Fruit fly (Drosophila melanogaster) whole organism, embryonic: ENCODE measurements around the gene CG10338.

Source experiments
- Awh ChIP-seq: fragments of 200-800 bp; sonication (Bioruptor generic); IDR thresholded peaks from 2 replicates; pipeline ENCODE4, ENCODE4 v1.3.6; 2022; ENCODE audit warnings: missing biosample characterization, missing genetic modification characterization
- BtbVII ChIP-seq: fragments of 200-800 bp; sonication (Bioruptor generic); optimal IDR thresholded peaks from 3 replicates; lab custom pipeline; 2017; ENCODE audit warnings: missing biosample characterization, mild to moderate bottlenecking, missing genetic modification characterization
- CG10654 ChIP-seq: fragments of 200-800 bp; sonication (Bioruptor generic); optimal IDR thresholded peaks from 2 replicates; lab custom pipeline; 2016; ENCODE audit warnings: missing biosample characterization, missing genetic modification characterization
- CG11398 ChIP-seq: fragments of 200-800 bp; sonication (Bioruptor generic); optimal IDR thresholded peaks from 2 replicates; lab custom pipeline; 2016; ENCODE audit warnings: missing biosample characterization, missing genetic modification characterization
- CG11696 ChIP-seq: fragments of 200-800 bp; sonication (Bioruptor generic); IDR thresholded peaks from 2 replicates; pipeline ENCODE4 v1.3.6; 2022; ENCODE audit warnings: missing biosample characterization, missing genetic modification characterization
- CG14014 ChIP-seq: fragments of 200-800 bp; sonication (Bioruptor generic); IDR thresholded peaks from 2 replicates; pipeline ENCODE4 v1.3.6; 2022; ENCODE audit warnings: missing biosample characterization, missing genetic modification characterization
- CG14441 ChIP-seq: fragments of 200-800 bp; sonication (Bioruptor generic); IDR thresholded peaks from 2 replicates; pipeline ENCODE4 v1.3.6; 2022; ENCODE audit warnings: missing biosample characterization, missing genetic modification characterization
- CG15011 ChIP-seq: fragments of 200-800 bp; sonication (Bioruptor generic); optimal IDR thresholded peaks from 3 replicates; lab custom pipeline; 2018; ENCODE audit warnings: missing biosample characterization, mild to moderate bottlenecking, missing genetic modification characterization
- CG15269 ChIP-seq: fragments of 200-800 bp; sonication (Bioruptor generic); optimal IDR thresholded peaks from 2 replicates; lab custom pipeline; 2018; ENCODE audit warnings: missing biosample characterization, mild to moderate bottlenecking, missing genetic modification characterization, moderate library complexity
- CG16815 ChIP-seq: fragments of 200-800 bp; sonication (Bioruptor generic); optimal IDR thresholded peaks from 3 replicates; lab custom pipeline; 2017; ENCODE audit warnings: missing biosample characterization, mild to moderate bottlenecking, missing genetic modification characterization
- CG17802 ChIP-seq: fragments of 200-800 bp; sonication (Bioruptor generic); optimal IDR thresholded peaks from 2 replicates; lab custom pipeline; 2018; ENCODE audit warnings: missing biosample characterization, mild to moderate bottlenecking, missing genetic modification characterization, moderate library complexity
- CG17912 ChIP-seq: fragments of 200-800 bp; sonication (Bioruptor generic); optimal IDR thresholded peaks from 2 replicates; lab custom pipeline; 2018; ENCODE audit warnings: missing biosample characterization, mild to moderate bottlenecking, missing genetic modification characterization
- CG2678 ChIP-seq: fragments of 200-800 bp; sonication (Bioruptor generic); optimal IDR thresholded peaks from 3 replicates; lab custom pipeline; 2019; ENCODE audit warnings: missing biosample characterization, mild to moderate bottlenecking, missing genetic modification characterization, moderate library complexity
- CG31388 ChIP-seq: fragments of 200-800 bp; sonication (Bioruptor generic); optimal IDR thresholded peaks from 2 replicates; lab custom pipeline; 2016; ENCODE audit warnings: missing biosample characterization, missing genetic modification characterization
- CG31441 ChIP-seq: fragments of 200-800 bp; sonication (Bioruptor generic); IDR thresholded peaks from 2 replicates; pipeline ENCODE4 v1.3.6; 2022; ENCODE audit warnings: missing biosample characterization, missing genetic modification characterization
- CG4424 ChIP-seq: fragments of 200-800 bp; sonication (Bioruptor generic); optimal IDR thresholded peaks from 3 replicates; lab custom pipeline; 2016; ENCODE audit warnings: missing biosample characterization, missing genetic modification characterization
- CG4820 ChIP-seq: fragments of 200-800 bp; sonication (Bioruptor generic); optimal IDR thresholded peaks from 3 replicates; lab custom pipeline; 2016; ENCODE audit warnings: missing biosample characterization, missing genetic modification characterization
- CG5245 ChIP-seq: fragments of 200-800 bp; sonication (Bioruptor generic); optimal IDR thresholded peaks from 3 replicates; lab custom pipeline; 2016; ENCODE audit warnings: missing biosample characterization, missing genetic modification characterization
- CG6272 ChIP-seq: fragments of 200-800 bp; sonication (Bioruptor generic); IDR thresholded peaks from 2 replicates; pipeline ENCODE4 v1.3.6; 2022; ENCODE audit warnings: missing biosample characterization, missing genetic modification characterization
- CG6791 ChIP-seq: fragments of 200-800 bp; sonication (Bioruptor generic); IDR thresholded peaks from 3 replicates; pipeline ENCODE4 v1.3.6; 2022; ENCODE audit warnings: missing biosample characterization, missing genetic modification characterization; ENCODE audit not compliant: partially characterized antibody
- CG7839 ChIP-seq: fragments of 200-800 bp; sonication (Bioruptor generic); optimal IDR thresholded peaks from 3 replicates; lab custom pipeline; 2018; ENCODE audit warnings: missing biosample characterization, mild to moderate bottlenecking, missing genetic modification characterization, moderate library complexity
- CG8290 ChIP-seq, 3 experiments: fragments of 200-800 bp; sonication (Bioruptor generic); optimal IDR thresholded peaks; 2 replicates each; lab custom pipeline; 2016 to 2019; ENCODE audit warnings: missing biosample characterization in 3 of 3, missing genetic modification characterization in 3 of 3, mild to moderate bottlenecking in 2 of 3, moderate library complexity in 1 of 3
- CG9932 ChIP-seq: fragments of 200-800 bp; sonication (Bioruptor generic); IDR thresholded peaks from 2 replicates; pipeline ENCODE4 v1.3.6; 2022; ENCODE audit warnings: missing biosample characterization, missing genetic modification characterization
- Dad ChIP-seq: fragments of 200-800 bp; sonication (Bioruptor generic); optimal IDR thresholded peaks from 3 replicates; lab custom pipeline; 2016; ENCODE audit warnings: missing biosample characterization, missing genetic modification characterization
- Ets97D ChIP-seq: fragments of 200-800 bp; sonication (Bioruptor generic); optimal IDR thresholded peaks from 3 replicates; lab custom pipeline; 2016; ENCODE audit warnings: missing biosample characterization, missing genetic modification characterization
- HHEX ChIP-seq: fragments of 200-800 bp; sonication (Bioruptor generic); optimal IDR thresholded peaks from 3 replicates; lab custom pipeline; 2017; ENCODE audit warnings: missing biosample characterization, mild to moderate bottlenecking, missing genetic modification characterization, missing genetic modification reagents
- Hey ChIP-seq: fragments of 200-800 bp; sonication (Bioruptor generic); optimal IDR thresholded peaks from 3 replicates; lab custom pipeline; 2018; ENCODE audit warnings: missing biosample characterization, mild to moderate bottlenecking, missing genetic modification characterization
- MBD-R2 ChIP-seq: fragments of 200-800 bp; sonication (Bioruptor generic); IDR thresholded peaks from 2 replicates; pipeline ENCODE4 v1.3.6; 2022; ENCODE audit warnings: missing biosample characterization, missing genetic modification characterization
- Max ChIP-seq: fragments of 200-800 bp; sonication (Bioruptor generic); optimal IDR thresholded peaks from 2 replicates; lab custom pipeline; 2016; ENCODE audit warnings: missing biosample characterization, mild to moderate bottlenecking, missing genetic modification characterization
- Oli ChIP-seq: fragments of 200-800 bp; sonication (Bioruptor generic); optimal IDR thresholded peaks from 2 replicates; lab custom pipeline; 2018; ENCODE audit warnings: missing biosample characterization, mild to moderate bottlenecking, missing genetic modification characterization, moderate library complexity
- Xbp1 ChIP-seq: fragments of 200-800 bp; sonication (Bioruptor generic); optimal IDR thresholded peaks from 3 replicates; lab custom pipeline; 2016; ENCODE audit warnings: missing biosample characterization, mild to moderate bottlenecking, missing genetic modification characterization
- ac ChIP-seq: fragments of 200-800 bp; sonication (Bioruptor generic); optimal IDR thresholded peaks from 3 replicates; lab custom pipeline; 2017; ENCODE audit warnings: missing biosample characterization, mild to moderate bottlenecking, missing genetic modification characterization
- cas ChIP-seq: fragments of 200-800 bp; sonication (Bioruptor generic); IDR thresholded peaks from 2 replicates; pipeline ENCODE4 v1.3.6; 2022; ENCODE audit warnings: missing biosample characterization, missing genetic modification characterization
- chif ChIP-seq, 2 experiments: fragments of 200-800 bp; sonication (Bioruptor generic); optimal IDR thresholded peaks; 3 replicates each; lab custom pipeline; 2016; ENCODE audit warnings: missing biosample characterization in 2 of 2, missing genetic modification characterization in 2 of 2
- danr ChIP-seq: fragments of 200-800 bp; sonication (Bioruptor generic); IDR thresholded peaks from 2 replicates; pipeline ENCODE4 v1.3.6; 2022; ENCODE audit warnings: missing biosample characterization, missing genetic modification characterization
- esg ChIP-seq: fragments of 200-800 bp; sonication (Bioruptor generic); conservative IDR thresholded peaks from 2 replicates; pipeline ENCODE4 v1.3.6; 2022; ENCODE audit warnings: missing biosample characterization, missing genetic modification characterization
- h ChIP-seq: fragments of >200 bp; optimal IDR thresholded peaks from 2 replicates; lab custom pipeline; 2017
- kah ChIP-seq: fragments of 200-800 bp; sonication (Bioruptor generic); optimal IDR thresholded peaks from 2 replicates; lab custom pipeline; 2018; ENCODE audit warnings: missing biosample characterization, mild to moderate bottlenecking, missing genetic modification characterization
- ken ChIP-seq: fragments of 200-800 bp; sonication (Bioruptor generic); IDR thresholded peaks from 3 replicates; pipeline ENCODE4 v1.3.6; 2022; ENCODE audit warnings: missing biosample characterization, missing genetic modification characterization
- lbe ChIP-seq: fragments of 200-800 bp; sonication (Bioruptor generic); optimal IDR thresholded peaks from 2 replicates; lab custom pipeline; 2016; ENCODE audit warnings: missing biosample characterization, mild to moderate bottlenecking, missing genetic modification characterization
- luna ChIP-seq: fragments of 200-800 bp; sonication (Bioruptor generic); optimal IDR thresholded peaks from 2 replicates; lab custom pipeline; 2016; ENCODE audit warnings: missing biosample characterization, missing genetic modification characterization
- otp ChIP-seq: fragments of 200-800 bp; sonication (Bioruptor generic); IDR thresholded peaks from 3 replicates; pipeline ENCODE4, ENCODE4 v1.3.6; 2022; ENCODE audit warnings: missing biosample characterization, missing genetic modification characterization
- ranshi ChIP-seq: fragments of 200-800 bp; sonication (Bioruptor generic); IDR thresholded peaks from 2 replicates; pipeline ENCODE4 v1.3.6; 2022; ENCODE audit warnings: missing biosample characterization, missing genetic modification characterization
- repo ChIP-seq: fragments of 200-800 bp; sonication (Bioruptor generic); optimal IDR thresholded peaks from 2 replicates; lab custom pipeline; 2016; ENCODE audit warnings: missing biosample characterization, missing genetic modification characterization
- seq ChIP-seq: fragments of 200-800 bp; sonication (Bioruptor generic); IDR thresholded peaks from 2 replicates; pipeline ENCODE4 v1.3.6; 2022; ENCODE audit warnings: missing biosample characterization, missing genetic modification characterization
- sima ChIP-seq: fragments of 200-800 bp; sonication (Bioruptor generic); optimal IDR thresholded peaks from 2 replicates; lab custom pipeline; 2016; ENCODE audit warnings: missing biosample characterization, missing genetic modification characterization
- so ChIP-seq: fragments of 200-800 bp; sonication (Bioruptor generic); IDR thresholded peaks from 3 replicates; pipeline ENCODE4 v1.3.6; 2022; ENCODE audit warnings: missing biosample characterization, missing genetic modification characterization
- tin ChIP-seq: fragments of 200-800 bp; sonication (Bioruptor generic); optimal IDR thresholded peaks from 3 replicates; lab custom pipeline; 2016; ENCODE audit warnings: missing biosample characterization, missing genetic modification characterization
- tup ChIP-seq: fragments of 200-800 bp; sonication (Bioruptor generic); optimal IDR thresholded peaks from 2 replicates; lab custom pipeline; 2016; ENCODE audit warnings: missing biosample characterization, mild to moderate bottlenecking, missing genetic modification characterization, moderate library complexity
- vfl ChIP-seq: fragments of 200-800 bp; sonication (Bioruptor generic); optimal IDR thresholded peaks from 2 replicates; lab custom pipeline; 2016; ENCODE audit warnings: missing biosample characterization, missing genetic modification characterization
- vvl ChIP-seq: fragments of 200-800 bp; sonication (Bioruptor generic); IDR thresholded peaks from 2 replicates; pipeline ENCODE4 v1.3.6; 2022; ENCODE audit warnings: missing biosample characterization, missing genetic modification characterization
- zen2 ChIP-seq: fragments of 200-800 bp; sonication (Bioruptor generic); IDR thresholded peaks from 3 replicates; pipeline ENCODE4 v1.3.6; 2022; ENCODE audit warnings: missing biosample characterization, missing genetic modification characterization; ENCODE audit not compliant: partially characterized antibody

Gene CG10338

dm6 chr2L:18695404-18695804 lies at the start of gene CG10338, which contains the start of gene CG10383 (continued):
- peak; percentile 88 for TF ChIP-seq CG6272 (GFP tag; lab: Robert Waterston, UW)
- peak; percentile 88 for TF ChIP-seq Ets97D (GFP tag; lab: Kevin White, UChicago)
- TF ChIP-seq cas (GFP tag; lab: Robert Waterston, UW), result peak; percentile 67
- peak; percentile 73 for TF ChIP-seq tup
- TF ChIP-seq CG31441 (GFP tag; lab: Robert Waterston, UW), result peak; percentile 71
- peak; percentile 84 for TF ChIP-seq seq (GFP tag; lab: Robert Waterston, UW)
- TF ChIP-seq CG4820 (GFP tag; lab: Kevin White, UChicago), result peak; percentile 66
- peak; percentile 80 for TF ChIP-seq vfl (GFP tag; lab: Kevin White, UChicago)
- TF ChIP-seq danr (GFP tag; lab: Robert Waterston, UW), result peak; percentile 78
- peak; percentile 13 for TF ChIP-seq kah
- TF ChIP-seq MBD-R2 (GFP tag; lab: Robert Waterston, UW), result peak; percentile 97
- peak; percentile 76 for TF ChIP-seq CG15269
- peak; percentile 78 for TF ChIP-seq Max (GFP tag; lab: Kevin White, UChicago)
- peak; percentile 89 for TF ChIP-seq Dad
- TF ChIP-seq CG4424, result peak; percentile 84
- no peak for TF ChIP-seq Hey (tag; lab: Kevin White, UChicago)
- peak; percentile 65 for TF ChIP-seq HHEX (GFP tag; lab: Kevin White, UChicago)
- TF ChIP-seq ken (GFP tag; lab: Robert Waterston, UW), result peak; percentile 95
- peak; percentile 82 for TF ChIP-seq lbe (GFP tag; lab: Kevin White, UChicago)
- TF ChIP-seq otp (GFP tag; lab: Robert Waterston, UW), result peak; percentile 88
- peak; percentile 49 for TF ChIP-seq luna (GFP tag; lab: Kevin White, UChicago)
- TF ChIP-seq CG17912 (GFP tag; lab: Kevin White, UChicago), result no peak
- peak; percentile 69 for TF ChIP-seq CG11696 (GFP tag; lab: Robert Waterston, UW)
- peak; percentile 77 for TF ChIP-seq CG11398
- peak; percentile 71 for TF ChIP-seq CG10654 (GFP tag; lab: Kevin White, UChicago)
- no peak for TF ChIP-seq sima (GFP tag; lab: Kevin White, UChicago)
- no peak for TF ChIP-seq ac (GFP tag; lab: Kevin White, UChicago)
- peak; percentile 26 for TF ChIP-seq CG17802 (tag; lab: Kevin White, UChicago)
- TF ChIP-seq ranshi (GFP tag; lab: Robert Waterston, UW), result peak; percentile 90
- peak; percentile 80 for TF ChIP-seq CG7839 (tag; lab: Kevin White, UChicago)
- peak; percentile 46 for TF ChIP-seq CG31388 (GFP tag; lab: Kevin White, UChicago)
- TF ChIP-seq Awh (GFP tag; lab: Robert Waterston, UW), result peak; percentile 91
- TF ChIP-seq CG14014 (GFP tag; lab: Robert Waterston, UW), result peak; percentile 88
- TF ChIP-seq chif (GFP tag; optimal IDR thresholded peaks at IDR 0.05; lab: Kevin White, UChicago), result peak; percentile 78 to 88
- TF ChIP-seq CG5245 (GFP tag; lab: Kevin White, UChicago), result peak; percentile 71
- TF ChIP-seq esg (GFP tag; lab: Robert Waterston, UW), result peak; percentile 87
- peak; percentile 43 for TF ChIP-seq CG15011 (GFP tag; lab: Kevin White, UChicago)
- peak; percentile 93 for TF ChIP-seq Xbp1 (GFP tag; lab: Kevin White, UChicago)
- TF ChIP-seq CG9932 (GFP tag; lab: Robert Waterston, UW), result peak; percentile 92
- TF ChIP-seq CG16815 (GFP tag; lab: Kevin White, UChicago), result peak; percentile 71
- no peak for TF ChIP-seq h
- TF ChIP-seq Oli (tag; lab: Kevin White, UChicago), result peak; percentile 73
- TF ChIP-seq zen2 (GFP tag; lab: Robert Waterston, UW), result no peak
- peak; percentile 77 for TF ChIP-seq tin (GFP tag; lab: Kevin White, UChicago)
- peak; percentile 94 for TF ChIP-seq vvl (GFP tag; lab: Robert Waterston, UW)
- TF ChIP-seq CG14441 (GFP tag; lab: Robert Waterston, UW), result peak; percentile 95
- peak; percentile 65 for TF ChIP-seq BtbVII (GFP tag; lab: Kevin White, UChicago)
- peak; percentile 74 for TF ChIP-seq repo (GFP tag; lab: Kevin White, UChicago)
- TF ChIP-seq CG2678 (tag; lab: Kevin White, UChicago), result peak; percentile 79
- TF ChIP-seq CG6791 (GFP tag; lab: Robert Waterston, UW), result no peak
- peak; percentile 48 for TF ChIP-seq CG8290 (GFP tag; optimal IDR thresholded peaks at IDR 0.05; lab: Kevin White, UChicago)
- TF ChIP-seq CG8290 (tag; optimal IDR thresholded peaks at IDR 0.05; lab: Kevin White, UChicago), result peak in 1 of 2 experiments; percentile 94
- peak; percentile 67; the same call in 1 of the 3 replicates for TF ChIP-seq so (GFP tag; lab: Robert Waterston, UW)
